Worm (Caenorhabditis elegans): Measurements from ENCODE around the gene papl-1.

The papl-1 gene

ce11 chrV:12725893-12726292, 33.7 kb downstream of the papl-1 start, which contains the start of gene R11D1.12 (continued):
- TF ChIP-seq skn-1 (tag; optimal IDR thresholded peaks at IDR 0.05) (no peak), lin-15B (tag; optimal IDR thresholded peaks at IDR 0.05) (no peak), T20F7.1 (GFP tag; optimal IDR thresholded peaks at IDR 0.05) (no peak)

DNA sequence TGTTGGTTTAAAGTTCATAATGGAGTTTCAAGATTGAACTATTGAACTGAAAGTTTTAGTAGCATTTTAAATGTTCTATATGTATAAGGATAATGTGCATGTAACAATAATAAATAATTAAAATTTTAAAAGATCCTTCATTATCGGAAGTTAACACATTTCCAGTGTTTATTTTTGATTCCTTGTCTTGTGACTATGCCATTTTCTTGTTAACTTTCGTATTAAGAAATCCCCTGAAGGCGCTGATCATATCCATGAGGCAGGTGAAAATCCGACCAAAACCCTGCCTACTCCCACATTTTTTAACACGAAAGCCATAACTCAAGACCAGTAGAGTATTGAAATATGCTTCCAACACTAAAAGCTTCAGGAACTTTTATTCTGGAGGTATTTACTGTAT, 39.8 kb downstream of the papl-1 start, which contains the start of gene R11D1.7:
R11D1.7 (plus strand) TSS at position 301 of the 400 bp plus-strand sequence.
- TF ChIP-seq rbr-2 (tag; optimal IDR thresholded peaks at IDR 0.05) (no peak), T20F7.1 (GFP tag; optimal IDR thresholded peaks at IDR 0.05) (no peak), nhr-28 (tag; optimal IDR thresholded peaks at IDR 0.05) (no peak), madf-9 (GFP tag; conservative IDR thresholded peaks at IDR 0.05) (no peak), mes-2 (tag; optimal IDR thresholded peaks at IDR 0.05; ENCODE audit: poor library complexity, severe bottlenecking) (no peak), lin-13 (GFP tag; optimal IDR thresholded peaks at IDR 0.05) (no peak), aha-1 (tag) (no peak), ZK546.5 (tag; optimal IDR thresholded peaks at IDR 0.05) (no peak), set-16 (GFP tag; IDR thresholded peaks at IDR 0.05) (no peak), tag-97 (GFP tag; IDR thresholded peaks at IDR 0.05) (no peak), lin-29 (GFP tag; IDR thresholded peaks at IDR 0.05) (no peak), vab-7 (GFP tag; IDR thresholded peaks at IDR 0.05) (no peak), nhr-77 (tag; optimal IDR thresholded peaks at IDR 0.05) (no peak), F26F4.8 (GFP tag; conservative IDR thresholded peaks at IDR 0.05) (no peak), ceh-44 (GFP tag; IDR thresholded peaks at IDR 0.05) (no peak), ceh-28 (tag; optimal IDR thresholded peaks at IDR 0.05) (no peak), dmd-9 (GFP tag; IDR thresholded peaks at IDR 0.05) (no peak), php-3 (GFP tag; IDR thresholded peaks at IDR 0.05) (no peak), arid-1 (GFP tag; conservative IDR thresholded peaks at IDR 0.05) (no peak)

DNA sequence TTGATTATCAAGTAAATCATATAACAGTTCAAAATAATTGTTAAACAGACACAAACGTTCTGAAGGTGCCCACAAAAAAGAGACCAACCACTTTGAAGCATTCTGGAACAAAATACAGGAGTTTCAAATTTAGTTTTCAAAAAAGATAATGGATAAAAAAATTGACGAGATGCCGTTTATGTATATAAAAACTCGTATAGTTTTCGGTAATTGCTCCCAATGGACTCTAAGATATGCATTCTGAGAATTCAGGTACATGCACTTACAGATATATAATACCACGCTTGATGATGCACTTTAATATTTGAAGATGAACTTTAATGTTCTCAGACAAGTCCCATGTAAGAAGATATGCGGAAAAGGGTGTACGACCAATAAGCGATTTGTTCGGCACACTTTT, 40.9 kb downstream of the papl-1 start, which contains the start of gene str-181:
str-181 (minus strand) TSS at position 101 of the 400 bp plus-strand sequence.
- TF ChIP-seq F44E2.7 (GFP tag; IDR thresholded peaks at IDR 0.05) (no peak), aha-1 (tag) (peak; percentile 56)

DNA sequence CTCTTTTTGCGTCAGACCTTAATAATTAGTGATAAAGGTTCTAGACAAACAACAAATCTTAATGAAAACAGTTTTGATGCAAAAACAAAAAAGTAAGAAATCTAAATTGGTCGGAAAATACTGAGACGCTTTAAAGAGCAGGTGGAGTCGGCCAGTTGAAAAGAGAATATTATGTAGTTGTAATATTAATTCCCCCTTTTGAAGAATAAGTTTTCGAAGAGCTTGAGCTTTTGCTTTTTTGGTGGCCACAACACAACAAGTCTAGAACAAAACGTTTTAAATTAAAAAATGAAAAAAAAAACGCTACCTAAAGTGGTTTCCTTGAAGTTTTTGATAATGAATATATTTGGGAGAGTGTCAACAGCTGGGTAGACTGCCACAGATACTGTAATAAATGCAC, 43.1 kb downstream of the papl-1 start, which contains the start of gene str-178:
str-178 (minus strand) TSS at position 101 of the 400 bp plus-strand sequence.
- TF ChIP-seq nhr-10 (tag; optimal IDR thresholded peaks at IDR 0.05), result no peak
- TF ChIP-seq sdz-12 (GFP tag; optimal IDR thresholded peaks at IDR 0.05), result no peak
- TF ChIP-seq nhr-42 (GFP tag; IDR thresholded peaks at IDR 0.05), result no peak
- TF ChIP-seq mdl-1 (tag; optimal IDR thresholded peaks at IDR 0.05), result no peak
- TF ChIP-seq aly-2 (tag; optimal IDR thresholded peaks at IDR 0.05), result no peak
- TF ChIP-seq mxl-2 (GFP tag; conservative IDR thresholded peaks at IDR 0.05), result no peak
- no peak for TF ChIP-seq ceh-20 (GFP tag; IDR thresholded peaks at IDR 0.05)
- no peak for TF ChIP-seq egl-27 (tag; optimal IDR thresholded peaks at IDR 0.05)
- no peak for TF ChIP-seq hif-1 (tag; optimal IDR thresholded peaks at IDR 0.05)
- no peak for TF ChIP-seq lin-13 (GFP tag; optimal IDR thresholded peaks at IDR 0.05)
- no peak for TF ChIP-seq gei-8 (GFP tag; optimal IDR thresholded peaks at IDR 0.05)
- no peak for TF ChIP-seq lin-1 (GFP tag; IDR thresholded peaks at IDR 0.05)
- TF ChIP-seq Y5F2A.4 (GFP tag; optimal IDR thresholded peaks at IDR 0.05), result no peak
- no peak for TF ChIP-seq nhr-111 (GFP tag; optimal IDR thresholded peaks at IDR 0.05)
- no peak for TF ChIP-seq unc-39 (tag; optimal IDR thresholded peaks at IDR 0.05)
- TF ChIP-seq snpc-4 (tag; optimal IDR thresholded peaks at IDR 0.05), result no peak
- no peak for TF ChIP-seq F37D6.2 (tag; optimal IDR thresholded peaks at IDR 0.05)
- no peak for TF ChIP-seq lin-39 (tag; optimal IDR thresholded peaks at IDR 0.05)
